Fruit fly (Drosophila melanogaster) whole organism, embryonic: ENCODE measurements around the gene Sem1.

Experiments used
- ATbp ChIP-seq: fragments of 200-800 bp; sonication (Bioruptor generic); optimal IDR thresholded peaks from 2 replicates; lab custom pipeline; 2017; ENCODE audit warnings: missing biosample characterization, mild to moderate bottlenecking, missing genetic modification characterization, missing genetic modification reagents
- Abd-B ChIP-seq: fragments of 200-800 bp; sonication (Bioruptor generic); optimal IDR thresholded peaks from 2 replicates; lab custom pipeline; 2018; ENCODE audit warnings: missing biosample characterization, mild to moderate bottlenecking, missing genetic modification characterization, moderate library complexity
- Antp ChIP-seq: fragments of 200-800 bp; sonication (Bioruptor generic); optimal IDR thresholded peaks from 3 replicates; lab custom pipeline; 2016; ENCODE audit warnings: missing biosample characterization, missing genetic modification characterization
- CG10147 ChIP-seq: fragments of 200-800 bp; sonication (Bioruptor generic); optimal IDR thresholded peaks from 2 replicates; lab custom pipeline; 2019; ENCODE audit warnings: missing biosample characterization, mild to moderate bottlenecking, missing genetic modification characterization, moderate library complexity
- CG10959 ChIP-seq: fragments of 200-800 bp; sonication (Bioruptor generic); IDR thresholded peaks from 2 replicates; pipeline ENCODE4 v1.3.6; 2022; ENCODE audit warnings: missing biosample characterization, missing genetic modification characterization
- CG10979 ChIP-seq: fragments of 200-800 bp; sonication (Bioruptor generic); optimal IDR thresholded peaks from 2 replicates; lab custom pipeline; 2018; ENCODE audit warnings: missing biosample characterization, mild to moderate bottlenecking, missing genetic modification characterization, moderate library complexity
- CG11504 ChIP-seq: fragments of 200-800 bp; sonication (Bioruptor generic); optimal IDR thresholded peaks from 3 replicates; lab custom pipeline; 2019; ENCODE audit warnings: missing biosample characterization, mild to moderate bottlenecking, missing genetic modification characterization, moderate library complexity
- CG12299 ChIP-seq: fragments of 200-800 bp; sonication (Bioruptor generic); optimal IDR thresholded peaks from 2 replicates; lab custom pipeline; 2018; ENCODE audit warnings: missing biosample characterization, mild to moderate bottlenecking, missing genetic modification characterization
- CG14050 ChIP-seq: fragments of 200-800 bp; sonication (Bioruptor generic); IDR thresholded peaks from 3 replicates; pipeline ENCODE4 v1.3.6; 2022; ENCODE audit warnings: missing biosample characterization, missing genetic modification characterization
- CG15073 ChIP-seq: fragments of 200-800 bp; sonication (Bioruptor generic); optimal IDR thresholded peaks from 2 replicates; lab custom pipeline; 2016; ENCODE audit warnings: missing biosample characterization, missing genetic modification characterization
- CG1602 ChIP-seq: fragments of 200-800 bp; sonication (Bioruptor generic); optimal IDR thresholded peaks from 3 replicates; lab custom pipeline; 2016; ENCODE audit warnings: missing biosample characterization, missing genetic modification characterization
- CG18764 ChIP-seq: fragments of 200-800 bp; sonication (Bioruptor generic); optimal IDR thresholded peaks from 3 replicates; lab custom pipeline; 2016; ENCODE audit warnings: missing biosample characterization, missing genetic modification characterization
- CG2712 ChIP-seq: fragments of 200-800 bp; optimal IDR thresholded peaks from 3 replicates; lab custom pipeline; 2019; ENCODE audit warnings: missing biosample characterization, mild to moderate bottlenecking, missing genetic modification characterization, moderate library complexity
- CG30403 ChIP-seq: fragments of 200-800 bp; sonication (Bioruptor generic); optimal IDR thresholded peaks from 3 replicates; lab custom pipeline; 2016; ENCODE audit warnings: missing biosample characterization, missing genetic modification characterization
- CG3065 ChIP-seq: fragments of 200-800 bp; sonication (Bioruptor generic); optimal IDR thresholded peaks from 2 replicates; lab custom pipeline; 2016; ENCODE audit warnings: missing biosample characterization, missing genetic modification characterization
- CG3726 ChIP-seq: fragments of 200-800 bp; sonication (Bioruptor generic); IDR thresholded peaks from 3 replicates; pipeline ENCODE4, ENCODE4 v1.3.6; 2022; ENCODE audit warnings: missing biosample characterization, missing genetic modification characterization
- CG6272 ChIP-seq: fragments of 200-800 bp; sonication (Bioruptor generic); IDR thresholded peaks from 2 replicates; pipeline ENCODE4 v1.3.6; 2022; ENCODE audit warnings: missing biosample characterization, missing genetic modification characterization
- CG7745 ChIP-seq: fragments of 200-800 bp; sonication (Bioruptor generic); optimal IDR thresholded peaks from 2 replicates; lab custom pipeline; 2018; ENCODE audit warnings: missing biosample characterization, mild to moderate bottlenecking, missing genetic modification characterization, moderate library complexity
- CG7839 ChIP-seq: fragments of 200-800 bp; sonication (Bioruptor generic); optimal IDR thresholded peaks from 3 replicates; lab custom pipeline; 2018; ENCODE audit warnings: missing biosample characterization, mild to moderate bottlenecking, missing genetic modification characterization, moderate library complexity
- CG7987 ChIP-seq: fragments of 200-800 bp; sonication (Bioruptor generic); optimal IDR thresholded peaks from 2 replicates; lab custom pipeline; 2018; ENCODE audit warnings: missing biosample characterization, mild to moderate bottlenecking, missing genetic modification characterization, moderate library complexity
- CHES-1-like ChIP-seq: fragments of 200-800 bp; sonication (Bioruptor generic); optimal IDR thresholded peaks from 2 replicates; lab custom pipeline; 2016; ENCODE audit warnings: missing biosample characterization, missing genetic modification characterization
- Hr3 ChIP-seq: fragments of 200-800 bp; sonication (Bioruptor generic); optimal IDR thresholded peaks from 3 replicates; lab custom pipeline; 2016; ENCODE audit warnings: missing biosample characterization, missing genetic modification characterization
- Hr51 ChIP-seq, 2 experiments: fragments of 200-800 bp; sonication (Bioruptor generic); optimal IDR thresholded peaks; 2 replicates in 1 of 2; 3 replicates in 1 of 2; lab custom pipeline; 2016 to 2018; ENCODE audit warnings: missing biosample characterization in 2 of 2, missing genetic modification characterization in 2 of 2, mild to moderate bottlenecking in 1 of 2, moderate library complexity in 1 of 2
- Myb ChIP-seq: fragments of 200-800 bp; sonication (Bioruptor generic); optimal IDR thresholded peaks from 2 replicates; lab custom pipeline; 2016; ENCODE audit warnings: missing biosample characterization, missing genetic modification characterization
- NK7.1 ChIP-seq: fragments of 200-800 bp; sonication (Bioruptor generic); optimal IDR thresholded peaks from 3 replicates; lab custom pipeline; 2016; ENCODE audit warnings: missing biosample characterization, missing genetic modification characterization
- Rfx ChIP-seq: fragments of 200-800 bp; sonication (Bioruptor generic); IDR thresholded peaks from 2 replicates; pipeline ENCODE4 v1.3.6; 2022; ENCODE audit warnings: missing biosample characterization, missing genetic modification characterization
- Six4 ChIP-seq: fragments of 200-800 bp; sonication (Bioruptor generic); optimal IDR thresholded peaks from 2 replicates; lab custom pipeline; 2016; ENCODE audit warnings: missing biosample characterization, missing genetic modification characterization
- Trl ChIP-seq, 3 experiments: fragments of >200 bp in 2 of 3; fragments of 200-800 bp in 1 of 3; sonication (Bioruptor generic) in 1 of 3; optimal IDR thresholded peaks; 2 replicates in 1 of 3; 3 replicates in 2 of 3; lab custom pipeline; 2016 to 2017; ENCODE audit warnings: missing biosample characterization in 1 of 3, missing genetic modification characterization in 1 of 3
- Usf ChIP-seq: fragments of 200-800 bp; sonication (Bioruptor generic); optimal IDR thresholded peaks from 2 replicates; lab custom pipeline; 2017; ENCODE audit warnings: missing genotype, missing biosample characterization, missing genetic modification characterization
- Xbp1 ChIP-seq: fragments of 200-800 bp; sonication (Bioruptor generic); optimal IDR thresholded peaks from 3 replicates; lab custom pipeline; 2016; ENCODE audit warnings: missing biosample characterization, mild to moderate bottlenecking, missing genetic modification characterization
- abd-A ChIP-seq: fragments of 200-800 bp; sonication (Bioruptor generic); optimal IDR thresholded peaks from 3 replicates; lab custom pipeline; 2019; ENCODE audit warnings: missing biosample characterization, mild to moderate bottlenecking, missing genetic modification characterization, moderate library complexity
- cas ChIP-seq: fragments of 200-800 bp; sonication (Bioruptor generic); IDR thresholded peaks from 2 replicates; pipeline ENCODE4 v1.3.6; 2022; ENCODE audit warnings: missing biosample characterization, missing genetic modification characterization
- corto ChIP-seq: fragments of 200-800 bp; sonication (Bioruptor generic); optimal IDR thresholded peaks from 2 replicates; lab custom pipeline; 2016; ENCODE audit warnings: missing biosample characterization, mild to moderate bottlenecking, missing genetic modification characterization, moderate library complexity
- croc ChIP-seq: fragments of 200-800 bp; sonication (Bioruptor generic); conservative IDR thresholded peaks from 3 replicates; pipeline ENCODE4 v1.3.6; 2022; ENCODE audit warnings: missing biosample characterization, missing genetic modification characterization
- dimm ChIP-seq: fragments of 200-800 bp; sonication (Bioruptor generic); IDR thresholded peaks from 2 replicates; pipeline ENCODE4 v1.3.6; 2022; ENCODE audit warnings: missing biosample characterization, missing genetic modification characterization
- dmrt99B ChIP-seq: fragments of 200-800 bp; sonication (Bioruptor generic); optimal IDR thresholded peaks from 2 replicates; lab custom pipeline; 2018; ENCODE audit warnings: missing biosample characterization, mild to moderate bottlenecking, missing genetic modification characterization, moderate library complexity
- emc ChIP-seq: fragments of 200-800 bp; sonication (Bioruptor generic); optimal IDR thresholded peaks from 2 replicates; lab custom pipeline; 2016; ENCODE audit warnings: missing biosample characterization, missing genetic modification characterization
- grau ChIP-seq: fragments of 200-800 bp; optimal IDR thresholded peaks from 3 replicates; lab custom pipeline; 2019; ENCODE audit warnings: missing biosample characterization, mild to moderate bottlenecking, missing genetic modification characterization, moderate library complexity
- h ChIP-seq: fragments of >200 bp; optimal IDR thresholded peaks from 2 replicates; lab custom pipeline; 2017
- knrl ChIP-seq: fragments of 200-800 bp; sonication (Bioruptor generic); IDR thresholded peaks from 3 replicates; pipeline ENCODE4 v1.3.6; 2022; ENCODE audit warnings: missing biosample characterization, missing genetic modification characterization; ENCODE audit not compliant: partially characterized antibody
- mam ChIP-seq: fragments of 200-800 bp; sonication (Bioruptor generic); optimal IDR thresholded peaks from 3 replicates; lab custom pipeline; 2016; ENCODE audit warnings: missing biosample characterization, missing genetic modification characterization
- pb ChIP-seq: fragments of 200-800 bp; sonication (Bioruptor generic); optimal IDR thresholded peaks from 3 replicates; lab custom pipeline; 2016; ENCODE audit warnings: missing biosample characterization, missing genetic modification characterization
- ranshi ChIP-seq: fragments of 200-800 bp; sonication (Bioruptor generic); IDR thresholded peaks from 2 replicates; pipeline ENCODE4 v1.3.6; 2022; ENCODE audit warnings: missing biosample characterization, missing genetic modification characterization
- schlank ChIP-seq: fragments of 200-800 bp; sonication (Bioruptor generic); optimal IDR thresholded peaks from 2 replicates; lab custom pipeline; 2018; ENCODE audit warnings: missing biosample characterization, mild to moderate bottlenecking, missing genetic modification characterization
- slbo ChIP-seq: fragments of 200-800 bp; sonication (Bioruptor generic); IDR thresholded peaks from 2 replicates; pipeline ENCODE4 v1.3.6; 2022; ENCODE audit warnings: missing biosample characterization, missing genetic modification characterization
- tgo ChIP-seq: fragments of 200-800 bp; sonication (Bioruptor generic); IDR thresholded peaks from 3 replicates; pipeline ENCODE4 v1.3.6; 2022; ENCODE audit warnings: missing biosample characterization, missing genetic modification characterization
- tna ChIP-seq: fragments of 200-800 bp; sonication (Bioruptor generic); IDR thresholded peaks from 2 replicates; pipeline ENCODE4 v1.3.6; 2022; ENCODE audit warnings: missing biosample characterization, missing genetic modification characterization; ENCODE audit not compliant: partially characterized antibody
- unc-4 ChIP-seq: fragments of 200-800 bp; sonication (Bioruptor generic); IDR thresholded peaks from 2 replicates; pipeline ENCODE4 v1.3.6; 2022; ENCODE audit warnings: missing biosample characterization, missing genetic modification characterization; ENCODE audit not compliant: partially characterized antibody
- usp ChIP-seq: fragments of >200 bp; optimal IDR thresholded peaks from 2 replicates; lab custom pipeline; 2017; ENCODE audit warnings: missing biosample characterization, missing genetic modification characterization
- zfh2 ChIP-seq: fragments of 200-800 bp; sonication (Bioruptor generic); optimal IDR thresholded peaks from 2 replicates; lab custom pipeline; 2016; ENCODE audit warnings: missing biosample characterization, missing genetic modification characterization

Sem1 gene

DNA sequence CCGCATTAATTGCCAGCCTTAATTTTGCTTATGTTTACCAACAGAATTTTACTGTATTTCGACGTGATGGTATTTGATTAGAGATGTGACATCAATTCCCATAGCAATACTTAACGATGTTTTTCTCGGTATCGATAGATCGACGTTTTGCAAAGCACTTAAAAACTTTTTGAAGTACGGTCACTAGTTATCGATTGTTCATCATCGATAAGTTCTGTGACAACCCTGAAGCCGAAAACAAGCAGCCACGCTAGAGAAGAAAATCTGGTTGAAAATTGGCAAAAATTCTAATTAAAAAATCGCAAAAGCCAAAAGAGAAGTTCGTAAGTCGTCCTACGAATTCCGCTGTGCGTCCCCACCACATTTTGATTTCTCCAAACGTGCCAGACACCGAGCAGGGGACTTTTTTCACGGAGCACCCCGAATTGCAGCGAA is 31.3 kb upstream of the Sem1 start, which contains the start of the genes Rab30 and Caper (continued):
- TF ChIP-seq Rfx (GFP tag; lab: Robert Waterston, UW) (peak; percentile 83), ATbp (no peak), h (lab: Kevin White, UChicago) (no peak), CG7987 (GFP tag; lab: Kevin White, UChicago) (peak; percentile 52), croc (GFP tag; lab: Robert Waterston, UW) (no peak), emc (no peak), CG30403 (peak; percentile 69), Myb (GFP tag; lab: Kevin White, UChicago) (peak; percentile 75), NK7.1 (GFP tag; lab: Kevin White, UChicago) (no peak), CG18764 (GFP tag; lab: Kevin White, UChicago) (no peak), CG11504 (tag; lab: Kevin White, UChicago) (no peak), usp (no peak), corto (GFP tag; lab: Kevin White, UChicago) (no peak), CG1602 (GFP tag; lab: Kevin White, UChicago) (peak; percentile 15), pb (GFP tag; lab: Kevin White, UChicago) (peak; percentile 5), CG7745 (tag; lab: Kevin White, UChicago) (peak; percentile 54), grau (tag; lab: Kevin White, UChicago) (peak; percentile 77), CHES-1-like (GFP tag; lab: Kevin White, UChicago) (peak; percentile 85), Xbp1 (GFP tag; lab: Kevin White, UChicago) (peak; percentile 63), cas (GFP tag; lab: Robert Waterston, UW) (0 out of 2 replicates have a peak, but pooled peaks have one; percentile 33), CG7839 (tag; lab: Kevin White, UChicago) (no peak), Usf (GFP tag; lab: Kevin White, UChicago) (no peak), dimm (GFP tag; lab: Robert Waterston, UW) (no peak), Hr3 (GFP tag; lab: Kevin White, UChicago) (peak; percentile 46), Six4 (GFP tag; lab: Kevin White, UChicago) (peak; percentile 55), Trl (optimal IDR thresholded peaks at IDR 0.05; lab: Kevin White, UChicago) (no peak), Trl (GFP tag; optimal IDR thresholded peaks at IDR 0.05; lab: Kevin White, UChicago) (peak; percentile 81), CG3065 (no peak), CG15073 (GFP tag; lab: Kevin White, UChicago) (no peak), CG12299 (peak; percentile 55), CG3726 (GFP tag; lab: Robert Waterston, UW) (no peak), dmrt99B (tag; lab: Kevin White, UChicago) (no peak), CG6272 (GFP tag; lab: Robert Waterston, UW) (peak; percentile 61), Hr51 (GFP tag; optimal IDR thresholded peaks at IDR 0.05; lab: Kevin White, UChicago) (peak in 1 of 2 experiments; percentile 60), CG10147 (peak; percentile 23), CG10979 (tag; lab: Kevin White, UChicago) (peak; percentile 21), CG14050 (GFP tag; lab: Robert Waterston, UW) (peak; percentile 35; the same call in 2 of the 3 replicates), CG10959 (GFP tag; lab: Robert Waterston, UW) (no peak), Abd-B (peak; percentile 74), tna (GFP tag; lab: Robert Waterston, UW) (peak; percentile 96), tgo (0 out of 3 replicates have a peak, but pooled peaks have one; percentile 24), Antp (GFP tag; lab: Kevin White, UChicago) (peak; percentile 77), unc-4 (peak; percentile 98), mam (GFP tag; lab: Kevin White, UChicago) (peak; percentile 83), slbo (GFP tag; lab: Robert Waterston, UW) (peak; percentile 79), schlank (tag; lab: Kevin White, UChicago) (peak; percentile 51), knrl (GFP tag; lab: Robert Waterston, UW) (peak; percentile 99), CG2712 (tag; lab: Kevin White, UChicago) (peak; percentile 61), abd-A (no peak), zfh2 (GFP tag; lab: Kevin White, UChicago) (peak; percentile 77), ranshi (no peak)
